Worm (Caenorhabditis elegans) whole organism, L3 larva: Measurements from ENCODE around the gene R13A5.7.

Experiments used
- ZK546.5 ChIP-seq: sonication (generic microtip); optimal IDR thresholded peaks from 2 replicates; lab custom pipeline; 2017; ENCODE audit warnings: missing biosample characterization, missing genetic modification characterization
- aly-2 ChIP-seq: fragments of 150-350 bp; optimal IDR thresholded peaks from 2 replicates; lab custom pipeline; 2014; ENCODE audit warnings: missing biosample characterization, missing genetic modification characterization
- ceh-16 ChIP-seq: sonication (generic microtip); optimal IDR thresholded peaks from 2 replicates; lab custom pipeline; 2017; ENCODE audit warnings: missing biosample characterization, missing genetic modification characterization
- fkh-10 ChIP-seq: sonication (generic microtip); optimal IDR thresholded peaks from 2 replicates; lab custom pipeline; 2017; ENCODE audit warnings: missing biosample characterization, missing genetic modification reagents, missing genetic modification characterization
- fos-1 ChIP-seq: fragments of 150-350 bp; optimal IDR thresholded peaks from 2 replicates; lab custom pipeline; 2014; ENCODE audit warnings: missing biosample characterization, missing genetic modification characterization
- lsy-12 ChIP-seq: sonication (generic microtip); optimal IDR thresholded peaks from 2 replicates; lab custom pipeline; 2016; ENCODE audit warnings: mild to moderate bottlenecking, missing genetic modification characterization, missing compliant biosample characterization
- nhr-11 ChIP-seq: fragments of 150-350 bp; optimal IDR thresholded peaks from 2 replicates; lab custom pipeline; 2014; ENCODE audit warnings: missing biosample characterization, missing genetic modification characterization
- nhr-23 ChIP-seq: fragments of 150-350 bp; optimal IDR thresholded peaks from 2 replicates; lab custom pipeline; 2014; ENCODE audit warnings: missing biosample characterization, missing genetic modification reagents, missing genetic modification characterization
- nhr-28 ChIP-seq: fragments of 150-350 bp; optimal IDR thresholded peaks from 2 replicates; lab custom pipeline; 2014; ENCODE audit warnings: missing biosample characterization, missing genetic modification characterization
- tbx-2 ChIP-seq: sonication (generic microtip); optimal IDR thresholded peaks from 2 replicates; lab custom pipeline; 2016; ENCODE audit warnings: mild to moderate bottlenecking, missing genetic modification characterization, missing compliant biosample characterization
- unc-62 ChIP-seq: fragments of 150-350 bp; sonication (generic microtip); optimal IDR thresholded peaks from 4 replicates; lab custom pipeline; 2014; ENCODE audit warnings: missing biosample characterization, missing genetic modification reagents, missing genetic modification characterization
- zag-1 ChIP-seq: fragments of 150-350 bp; optimal IDR thresholded peaks from 2 replicates; lab custom pipeline; 2014; ENCODE audit warnings: missing biosample characterization, missing genetic modification characterization

DNA sequence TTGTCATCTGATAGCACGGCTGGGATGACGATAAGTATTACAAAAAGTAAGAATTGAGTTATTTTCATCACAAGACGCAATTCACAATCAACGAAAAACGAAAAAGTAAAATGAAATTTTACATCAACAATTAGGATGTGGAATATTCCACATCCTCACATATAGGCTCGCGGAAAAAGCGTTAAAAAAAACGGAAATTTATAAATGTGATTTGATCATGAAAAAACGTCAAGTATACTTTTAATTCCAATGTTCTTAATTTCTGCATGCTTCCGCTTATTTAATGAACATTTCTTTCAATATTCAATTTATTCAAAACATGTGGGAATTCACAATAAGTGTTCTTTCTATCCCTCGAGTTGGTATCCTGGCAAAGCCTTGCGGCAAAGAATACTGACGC is 38.3 kb upstream of the R13A5.7 start, which contains the start of gene T04A6.3:
- TF ChIP-seq nhr-11 (tag; lab: Kevin White, UChicago) (no peak), zag-1 (tag; lab: Kevin White, UChicago) (no peak), fos-1 (no peak), tbx-2 (tag; lab: Kevin White, UChicago) (no peak), unc-62 (GFP tag; lab: Kevin White, UChicago) (no peak), nhr-23 (no peak), fkh-10 (GFP tag; lab: Kevin White, UChicago) (no peak), nhr-28 (tag; lab: Kevin White, UChicago) (no peak), ceh-16 (tag; lab: Kevin White, UChicago) (no peak), aly-2 (no peak), lsy-12 (tag; lab: Kevin White, UChicago) (no peak), ZK546.5 (tag; lab: Kevin White, UChicago) (no peak)
